Worm (Caenorhabditis elegans) whole organism, midembryonic: ENCODE data around the gene lron-4.

ENCODE experiments used
- T22C8.4 ChIP-seq: fragments of 200-800 bp; sonication (Bioruptor generic); IDR thresholded peaks from 2 replicates; pipeline ENCODE4 v1.3.6; 2022; ENCODE audit warnings: missing genetic modification characterization, missing compliant biosample characterization
- cog-1 ChIP-seq: sonication (generic microtip); optimal IDR thresholded peaks from 2 replicates; lab custom pipeline; 2016; ENCODE audit warnings: missing genetic modification characterization, missing compliant biosample characterization
- flt-1 ChIP-seq: fragments of 200-800 bp; sonication (Bioruptor generic); IDR thresholded peaks from 2 replicates; pipeline ENCODE4 v1.3.6; 2022; ENCODE audit warnings: missing genetic modification characterization, missing compliant biosample characterization
- klf-2 ChIP-seq: fragments of 200-800 bp; sonication (Bioruptor generic); conservative IDR thresholded peaks from 2 replicates; pipeline ENCODE4 v1.3.6; 2022; ENCODE audit warnings: missing genetic modification reagents, missing genetic modification characterization, missing compliant biosample characterization
- med-1 ChIP-seq: sonication (generic microtip); optimal IDR thresholded peaks from 2 replicates; lab custom pipeline; 2017; ENCODE audit warnings: missing genetic modification characterization, mild to moderate bottlenecking, missing compliant biosample characterization, antibody characterized with exemption, missing genetic modification reagents; ENCODE audit not compliant: insufficient read depth
- ref-1 ChIP-seq: fragments of 200-800 bp; sonication (Bioruptor generic); conservative IDR thresholded peaks from 2 replicates; pipeline ENCODE4 v1.3.6; 2022; ENCODE audit warnings: missing genetic modification reagents, missing genetic modification characterization, missing compliant biosample characterization
- tab-1 ChIP-seq: fragments of 200-800 bp; sonication (Bioruptor generic); IDR thresholded peaks from 2 replicates; pipeline ENCODE4 v1.3.6; 2022; ENCODE audit warnings: missing genetic modification characterization, missing compliant biosample characterization
- ztf-23 ChIP-seq: fragments of 200-800 bp; sonication (Bioruptor generic); IDR thresholded peaks from 2 replicates; pipeline ENCODE4 v1.3.6; 2022; ENCODE audit warnings: missing genetic modification reagents, missing genetic modification characterization, missing compliant biosample characterization
- ztf-29 ChIP-seq: fragments of 200-800 bp; sonication (Bioruptor generic); IDR thresholded peaks from 2 replicates; pipeline ENCODE4 v1.3.6; 2022; ENCODE audit warnings: missing genetic modification reagents, missing genetic modification characterization, missing compliant biosample characterization

DNA sequence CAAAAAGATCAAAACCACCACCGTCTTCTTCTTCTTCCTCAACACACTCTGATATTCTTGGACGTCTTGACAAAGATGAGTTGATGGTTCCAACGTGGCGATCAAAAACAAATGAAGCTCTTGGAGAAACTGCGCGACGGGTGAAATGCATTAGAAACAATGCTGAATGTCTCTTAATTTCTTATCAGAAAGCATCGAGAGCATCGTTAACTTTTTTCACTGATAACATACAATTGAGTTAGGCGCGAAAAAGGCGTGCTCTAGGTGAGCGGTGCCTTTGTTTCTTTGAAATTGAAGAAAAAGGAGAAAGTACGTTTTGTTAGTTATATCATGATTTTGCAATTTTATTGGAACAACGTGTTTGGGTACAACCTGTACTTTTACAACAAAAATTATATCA lies 38.7 kb downstream of the lron-4 start, which contains the start of gene gpcp-2:
- TF ChIP-seq cog-1 (tag; lab: Kevin White, UChicago) (no peak), T22C8.4 (GFP tag; lab: Robert Waterston, UW) (no peak), flt-1 (GFP tag; lab: Robert Waterston, UW) (no peak), ref-1 (GFP tag; lab: Robert Waterston, UW) (no peak), ztf-23 (GFP tag; lab: Robert Waterston, UW) (no peak), klf-2 (GFP tag; lab: Robert Waterston, UW) (no peak), med-1 (GFP tag; lab: Kevin White, UChicago) (no peak), tab-1 (GFP tag; lab: Robert Waterston, UW) (no peak), ztf-29 (GFP tag; lab: Robert Waterston, UW) (no peak)
